Fruit fly (Drosophila melanogaster) S2 (cell line): ENCODE results near the gene in.

Source experiments
- CG8478 ChIP-seq: fragments of >200 bp; optimal IDR thresholded peaks from 2 replicates; lab custom pipeline; 2018
- CTCF ChIP-seq, 2 experiments: fragments of >200 bp; optimal IDR thresholded peaks; 2 replicates each; lab custom pipeline; 2018

The in gene

DNA sequence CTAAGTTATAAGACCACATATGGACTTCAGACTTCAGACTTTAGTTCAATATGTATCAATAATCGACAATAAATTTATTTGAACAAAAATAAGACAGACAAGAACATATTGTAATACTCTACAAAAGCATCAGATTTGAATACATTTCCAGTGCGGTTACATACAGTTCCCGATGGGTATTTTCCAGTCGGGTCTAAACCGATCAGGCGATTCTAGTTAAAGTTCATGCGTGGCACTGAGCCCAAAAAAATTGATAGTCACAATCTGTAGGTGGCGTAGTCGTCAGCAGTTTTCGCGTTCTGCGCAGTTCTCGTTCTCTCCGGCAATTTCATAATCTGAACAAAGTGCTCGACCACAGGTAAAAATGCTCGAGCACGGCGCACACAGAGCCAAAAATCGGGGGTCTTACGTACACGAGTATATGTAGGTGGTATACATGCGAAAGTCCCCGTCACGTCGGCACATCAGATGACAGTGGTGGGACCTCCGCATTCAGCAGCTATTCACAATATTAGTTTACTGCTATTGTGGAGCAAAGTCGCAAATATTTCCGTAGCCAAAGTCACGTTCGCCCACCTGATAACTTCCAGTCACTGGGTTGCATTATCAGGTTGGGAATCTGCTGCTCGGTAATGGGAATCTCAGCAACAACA lies 28.4 kb downstream of the in start:
- no peak for TF ChIP-seq CTCF (optimal IDR thresholded peaks at IDR 0.05; lab: Kevin White, UChicago)
- TF ChIP-seq CG8478, result no peak

DNA sequence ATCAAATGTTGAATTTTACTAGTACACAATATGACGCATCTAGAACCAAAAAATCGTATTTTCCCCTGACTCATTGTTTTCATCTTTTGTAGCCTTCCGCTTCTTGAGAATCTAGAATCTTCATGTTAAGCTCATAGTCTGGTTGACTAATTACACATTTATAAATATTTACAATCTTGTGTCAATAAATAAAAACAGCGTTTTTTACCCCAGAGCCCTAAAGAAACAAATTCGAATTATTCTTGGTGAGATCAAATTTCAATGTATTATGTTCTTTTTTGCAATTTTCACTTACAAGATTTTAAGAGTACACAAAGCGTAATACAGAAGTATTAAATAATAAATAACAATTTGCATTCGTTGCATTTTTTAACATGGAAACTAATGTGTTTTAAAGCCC lies 29.0 kb downstream of the in start:
- TF ChIP-seq CG8478, result no peak
- TF ChIP-seq CTCF (optimal IDR thresholded peaks at IDR 0.05; lab: Kevin White, UChicago), result no peak

DNA sequence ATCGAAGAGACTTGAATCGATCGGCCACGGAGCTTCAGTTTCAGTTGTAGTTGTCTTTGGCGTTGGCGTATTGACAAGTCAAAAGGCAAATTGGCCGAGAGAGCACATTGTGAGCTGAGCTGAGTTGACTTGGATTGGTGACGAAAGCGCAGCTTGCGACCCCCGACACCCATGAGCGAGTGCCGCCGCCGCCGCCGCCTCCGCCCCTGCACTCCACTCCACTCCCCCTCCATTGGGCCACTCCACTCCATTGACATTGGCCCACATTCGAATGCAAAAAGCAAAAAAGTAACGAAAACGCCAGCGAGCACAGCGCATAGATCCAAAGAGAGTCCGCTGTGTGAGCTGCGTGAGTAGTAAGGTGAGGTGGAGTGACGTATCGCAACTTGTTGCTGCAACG lies 30.8 kb downstream of the in start:
- TF ChIP-seq CG8478 (no peak), CTCF (optimal IDR thresholded peaks at IDR 0.05; lab: Kevin White, UChicago) (no peak)

DNA sequence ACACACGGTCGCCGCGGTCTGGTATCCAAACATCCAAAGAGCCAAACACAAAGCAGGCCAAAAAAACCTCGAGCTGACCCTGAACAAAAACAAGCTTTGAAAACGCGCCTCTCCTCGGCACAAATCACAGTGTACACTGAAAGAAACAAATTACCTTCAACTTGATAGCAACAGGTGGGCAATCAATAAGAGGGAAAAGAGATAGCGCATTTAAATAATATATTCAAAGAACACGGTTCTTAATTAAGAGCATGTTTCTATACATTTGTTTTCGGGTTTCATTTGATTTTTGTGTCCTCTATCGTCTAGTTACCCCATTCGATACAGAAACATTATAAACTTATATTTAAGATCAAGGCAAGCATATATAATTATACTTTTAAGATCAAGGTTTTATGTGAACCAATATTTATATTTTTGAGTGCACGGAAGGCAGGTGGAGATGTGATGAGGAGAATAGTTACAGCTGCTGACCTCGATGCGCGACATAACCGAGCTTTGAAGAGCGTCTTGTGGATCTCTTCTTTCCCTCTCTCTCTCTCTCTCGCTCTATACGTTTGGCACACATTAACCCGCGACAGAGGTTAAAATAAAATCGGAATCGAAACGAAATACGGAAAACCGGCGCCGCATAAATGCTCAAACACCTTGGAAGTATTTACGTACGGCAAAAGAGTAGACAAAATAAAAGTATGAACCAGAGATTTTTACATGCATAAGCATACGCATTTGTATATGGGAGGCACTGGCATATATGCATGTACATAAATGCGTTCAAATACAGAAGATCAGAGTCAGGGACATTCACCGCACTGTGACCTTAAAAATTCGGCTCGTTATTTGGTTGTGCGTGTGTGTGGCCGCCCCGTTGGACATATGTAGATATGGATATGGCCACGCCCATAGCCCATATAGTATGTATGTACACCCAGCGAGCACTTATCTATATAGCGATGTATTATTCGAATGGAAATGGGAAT lies 31.5 kb downstream of the in start:
- no peak for TF ChIP-seq CG8478
- TF ChIP-seq CTCF (optimal IDR thresholded peaks at IDR 0.05; lab: Kevin White, UChicago), result no peak

DNA sequence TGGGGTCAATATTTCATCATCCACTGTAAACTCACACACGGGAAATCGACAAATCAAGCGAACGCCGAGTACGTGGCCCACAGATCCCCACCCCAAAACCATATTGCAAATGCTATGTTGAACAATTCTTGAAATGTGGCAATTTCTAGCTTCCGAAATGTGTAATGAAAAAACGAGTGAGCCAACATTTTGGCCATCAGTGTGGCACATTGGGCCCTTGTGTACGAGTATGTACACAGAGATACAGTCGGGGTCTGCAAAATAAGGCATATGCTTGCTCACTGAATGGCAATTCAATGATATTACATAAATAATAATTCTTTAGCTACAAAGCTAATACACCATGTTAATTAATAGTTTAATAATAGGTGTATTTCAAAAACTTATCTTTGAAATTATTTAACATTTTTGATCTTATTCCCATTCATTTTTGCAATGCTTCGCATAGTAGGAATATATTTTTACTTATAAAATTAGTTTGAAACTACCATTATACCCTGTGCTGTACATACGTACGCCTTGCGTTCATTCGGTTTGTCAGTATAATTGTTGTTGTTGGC lies 32.6 kb downstream of the in start:
- TF ChIP-seq CG8478 (no peak), CTCF (optimal IDR thresholded peaks at IDR 0.05; lab: Kevin White, UChicago) (no peak)

DNA sequence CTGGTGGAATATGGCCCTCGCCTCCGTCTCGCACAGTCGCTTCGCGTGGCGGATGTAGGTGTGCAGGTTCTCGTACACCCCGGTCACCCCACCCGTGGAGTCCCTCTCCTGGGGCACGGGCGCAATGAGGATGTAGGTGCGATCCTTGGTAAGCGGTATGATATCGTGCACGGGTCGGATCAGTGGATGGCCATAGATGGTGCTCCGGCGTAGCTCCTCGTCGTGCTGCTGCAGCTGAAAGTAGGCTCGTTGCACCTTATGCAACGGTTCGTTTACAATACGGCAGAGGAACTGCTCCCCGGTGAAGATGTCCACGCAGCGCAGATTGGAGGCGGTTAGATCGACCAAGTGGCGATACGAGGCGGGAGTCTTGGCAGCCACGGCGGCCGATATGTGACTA lies 33.5 kb downstream of the in start:
- TF ChIP-seq CTCF (optimal IDR thresholded peaks at IDR 0.05; lab: Kevin White, UChicago) (no peak), CG8478 (no peak)

DNA sequence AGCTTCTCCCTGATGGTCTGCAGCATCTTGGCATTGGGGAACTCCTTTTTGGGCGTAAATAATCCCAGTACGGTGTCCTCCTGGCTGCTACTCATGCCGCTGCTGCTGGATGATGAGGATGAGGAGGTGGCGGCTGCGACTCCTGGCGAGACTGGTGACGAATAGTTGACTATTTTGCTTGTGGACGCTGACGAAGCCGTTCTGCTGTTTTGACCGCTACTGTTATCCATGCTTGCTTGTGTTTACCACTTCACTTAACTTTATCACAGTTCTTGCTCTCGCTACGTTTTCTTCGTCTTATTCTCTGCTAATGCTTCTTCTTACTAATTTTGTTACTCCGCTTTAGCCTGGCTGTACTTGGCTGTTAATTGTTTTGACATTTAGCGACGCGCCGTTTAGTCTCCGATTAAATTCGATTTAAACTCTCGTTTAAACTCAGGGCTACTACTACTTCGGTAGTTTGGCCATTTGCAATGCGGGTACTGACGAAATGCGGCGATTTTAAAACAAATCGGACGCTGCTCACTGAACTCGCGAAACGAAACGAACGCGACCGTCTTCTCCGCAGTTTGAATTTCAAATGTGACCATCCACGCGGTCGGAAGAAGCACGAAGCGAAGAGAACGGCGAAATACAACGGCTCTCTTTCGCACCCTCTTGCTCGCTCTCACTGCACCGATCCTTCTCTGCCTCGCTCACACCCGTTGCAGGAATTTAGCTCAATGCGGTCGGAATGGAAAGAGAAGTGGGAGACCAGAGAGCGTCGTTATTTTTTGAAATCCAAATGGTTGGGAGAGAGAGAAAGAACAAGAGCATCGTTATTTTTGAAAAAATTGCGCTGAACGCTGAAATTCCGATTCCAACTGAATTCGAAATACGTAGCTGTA lies 34.3 kb downstream of the in start, which contains the start of gene trbl:
Gene trbl, minus strand, starts transcription at position 584 of the 887 bp plus-strand sequence.
- no peak for TF ChIP-seq CG8478
- peak in 1 of 2 experiments; percentile 3 for TF ChIP-seq CTCF (optimal IDR thresholded peaks at IDR 0.05; lab: Kevin White, UChicago)

DNA sequence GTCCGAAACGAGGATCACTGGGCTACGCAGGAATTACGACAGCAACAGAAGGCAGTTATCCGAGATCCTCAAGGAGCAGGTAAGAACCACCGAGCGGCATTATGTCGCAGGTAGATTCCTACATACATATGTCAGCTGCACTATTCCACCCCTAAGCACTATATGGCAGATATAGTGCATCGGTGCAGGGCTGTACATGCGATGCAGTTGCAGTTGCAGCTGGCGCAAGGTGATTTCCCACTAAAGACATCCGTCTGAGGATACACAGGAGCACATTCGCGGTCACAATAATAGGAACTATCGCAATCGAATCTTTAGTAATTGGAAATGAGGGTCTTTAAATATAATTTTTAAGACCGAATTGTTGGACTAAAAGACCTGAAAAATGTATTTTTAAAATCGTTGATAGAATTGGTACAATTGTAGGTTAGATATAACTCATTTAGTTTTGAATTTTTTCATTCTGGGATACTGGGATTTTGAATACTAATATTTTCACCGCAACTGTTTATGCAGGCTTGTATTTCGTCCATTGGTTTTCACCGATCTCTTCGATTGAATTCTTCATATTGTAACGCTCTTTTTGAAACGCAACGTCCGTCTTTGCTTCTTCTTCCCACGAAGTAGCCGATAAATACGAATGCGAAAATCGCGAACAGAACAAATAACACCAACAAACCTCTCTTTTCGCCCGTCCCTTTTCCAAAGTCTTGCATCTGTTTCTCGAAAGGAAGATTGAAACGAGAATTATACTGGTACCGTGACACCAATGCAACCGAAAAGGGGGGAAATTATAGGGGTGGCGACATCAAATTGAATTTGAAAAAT lies 35.9 kb downstream of the in start:
- no peak for TF ChIP-seq CG8478
- no peak for TF ChIP-seq CTCF (optimal IDR thresholded peaks at IDR 0.05; lab: Kevin White, UChicago)

DNA sequence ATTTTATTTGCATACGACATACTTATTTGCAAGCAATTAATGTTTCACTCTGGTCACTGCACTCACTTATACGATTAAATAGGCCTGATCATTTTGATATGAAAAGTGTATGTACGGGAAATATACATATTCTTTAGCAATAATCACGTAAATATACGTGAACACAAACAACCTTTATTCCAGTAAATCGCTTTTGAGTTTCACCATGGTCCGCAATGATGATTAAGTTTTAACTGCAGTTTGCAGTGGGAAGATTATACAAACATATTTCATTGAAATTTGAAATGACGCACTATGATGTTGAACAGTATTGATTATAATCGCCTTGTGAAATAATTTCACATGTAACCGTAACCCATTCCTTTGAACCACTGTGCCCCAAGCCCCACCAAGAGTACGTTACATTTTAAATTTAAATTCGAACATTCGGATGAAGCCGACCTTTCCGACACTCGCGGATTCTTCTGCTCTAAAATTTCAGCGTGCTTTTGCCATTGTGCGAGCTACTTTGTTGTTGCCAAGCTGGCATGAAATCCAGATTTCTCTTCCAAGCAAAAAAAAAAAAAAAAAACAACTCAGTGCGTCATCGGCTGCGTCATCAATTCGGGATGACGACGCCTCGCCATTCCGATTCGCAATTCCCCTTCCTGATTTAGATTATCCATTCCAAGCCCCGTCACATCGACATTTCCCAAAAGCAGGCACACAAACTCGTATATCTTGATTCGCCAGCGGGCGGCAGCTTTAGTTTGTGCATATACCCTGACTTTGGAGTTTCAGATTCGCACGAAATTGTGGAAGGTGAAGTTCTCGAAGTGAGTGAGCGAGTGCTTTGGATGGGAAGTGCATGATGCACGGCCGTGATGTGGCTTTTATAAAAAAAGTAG lies 36.7 kb downstream of the in start:
- no peak for TF ChIP-seq CG8478
- no peak for TF ChIP-seq CTCF (optimal IDR thresholded peaks at IDR 0.05; lab: Kevin White, UChicago)

DNA sequence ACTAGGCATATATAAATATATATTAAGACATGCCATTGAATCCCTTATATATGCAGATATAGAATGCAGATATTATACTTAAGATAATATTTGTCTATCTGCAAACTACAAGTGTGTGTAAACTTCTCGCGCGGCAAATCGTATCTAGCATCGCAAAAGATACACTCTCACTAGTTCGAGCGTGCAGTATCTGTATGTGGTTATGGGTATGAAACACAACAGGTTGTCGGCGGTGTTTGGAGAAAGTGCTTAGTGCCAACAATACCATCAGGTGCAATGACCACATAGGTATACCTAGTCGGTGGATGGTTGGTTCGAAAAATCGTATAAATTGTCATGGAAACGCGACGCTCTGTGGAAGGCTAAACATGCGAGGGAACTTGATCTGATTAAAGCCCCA lies 37.5 kb downstream of the in start:
- no peak for TF ChIP-seq CTCF (optimal IDR thresholded peaks at IDR 0.05; lab: Kevin White, UChicago)
- TF ChIP-seq CG8478, result no peak

DNA sequence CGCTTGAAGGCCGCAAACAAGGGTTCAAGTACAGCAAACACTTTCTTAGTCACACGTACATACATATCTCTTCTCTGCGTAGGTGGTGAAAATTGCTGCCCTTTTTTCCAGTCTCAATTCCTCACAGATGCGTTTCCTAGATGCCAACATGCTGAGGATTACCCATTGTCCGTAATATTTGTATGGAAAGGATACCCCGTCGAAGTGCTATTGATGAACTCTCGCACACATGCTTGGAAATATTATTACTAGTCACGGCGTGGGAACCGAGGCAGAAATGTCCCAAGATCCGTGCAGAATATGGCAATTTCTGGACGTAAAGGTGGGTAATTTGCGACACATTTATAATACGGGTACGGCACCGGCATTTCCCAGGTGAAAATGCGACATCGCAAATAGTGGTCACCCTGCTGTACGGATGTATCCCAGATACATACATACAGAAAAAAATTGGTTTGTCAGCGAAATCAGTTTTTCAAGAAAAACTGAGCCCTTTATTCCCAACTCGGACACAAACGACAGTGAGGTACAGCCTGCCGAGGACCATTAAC lies 38.4 kb downstream of the in start:
- TF ChIP-seq CTCF (optimal IDR thresholded peaks at IDR 0.05; lab: Kevin White, UChicago) (no peak), CG8478 (no peak)

DNA sequence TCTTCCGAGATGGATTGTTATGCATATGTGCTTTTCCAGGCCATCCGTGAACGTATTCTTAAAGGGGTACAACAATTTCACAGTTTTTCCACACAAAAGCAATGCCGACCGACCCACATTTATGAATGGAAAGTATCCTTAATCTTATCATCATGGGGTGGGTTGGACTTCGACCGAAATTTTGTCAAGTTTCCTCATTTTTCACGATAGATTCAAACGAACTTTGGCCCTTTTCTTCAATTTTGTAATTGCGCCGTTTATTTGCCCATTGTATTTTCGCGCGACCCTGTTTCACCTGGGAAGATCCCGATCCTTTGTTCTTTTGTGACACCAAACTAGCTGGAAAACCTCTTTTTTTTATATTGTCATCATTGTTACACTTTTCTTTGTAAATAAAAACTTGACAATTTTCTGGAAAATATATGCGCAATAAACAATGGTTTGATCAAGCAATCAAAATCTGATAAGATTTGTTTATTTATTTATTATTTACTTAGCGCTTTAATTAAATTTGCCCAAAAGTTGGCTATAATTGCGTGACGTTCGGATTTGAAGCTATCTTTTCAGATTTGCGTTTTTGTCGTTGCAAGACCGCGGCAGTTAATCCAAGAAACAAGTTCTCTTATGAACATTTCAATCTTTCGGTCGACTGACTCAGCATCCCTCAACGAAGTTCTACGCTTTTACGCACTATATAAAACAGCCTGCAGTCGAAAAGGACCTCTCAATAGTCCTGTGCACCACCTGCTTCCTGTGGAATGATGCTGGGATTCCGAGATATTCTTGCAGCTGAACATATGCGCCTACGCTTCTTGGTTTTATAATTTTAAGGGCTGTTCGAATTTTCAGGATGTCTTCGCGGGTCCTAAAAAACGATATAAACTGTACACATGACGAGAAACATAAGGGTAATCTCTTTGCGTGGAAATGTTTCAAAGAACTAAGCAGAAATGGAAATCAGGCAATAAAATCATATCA lies 39.3 kb downstream of the in start:
- TF ChIP-seq CTCF (optimal IDR thresholded peaks at IDR 0.05; lab: Kevin White, UChicago) (no peak), CG8478 (no peak)
